Fruit fly (Drosophila melanogaster) S2 (cell line): Measurements from ENCODE around the gene CG8379.

Experiments
- CG8478 ChIP-seq: fragments of >200 bp; optimal IDR thresholded peaks from 2 replicates; lab custom pipeline; 2018
- CTCF ChIP-seq, 2 experiments: fragments of >200 bp; optimal IDR thresholded peaks; 2 replicates each; lab custom pipeline; 2018

DNA sequence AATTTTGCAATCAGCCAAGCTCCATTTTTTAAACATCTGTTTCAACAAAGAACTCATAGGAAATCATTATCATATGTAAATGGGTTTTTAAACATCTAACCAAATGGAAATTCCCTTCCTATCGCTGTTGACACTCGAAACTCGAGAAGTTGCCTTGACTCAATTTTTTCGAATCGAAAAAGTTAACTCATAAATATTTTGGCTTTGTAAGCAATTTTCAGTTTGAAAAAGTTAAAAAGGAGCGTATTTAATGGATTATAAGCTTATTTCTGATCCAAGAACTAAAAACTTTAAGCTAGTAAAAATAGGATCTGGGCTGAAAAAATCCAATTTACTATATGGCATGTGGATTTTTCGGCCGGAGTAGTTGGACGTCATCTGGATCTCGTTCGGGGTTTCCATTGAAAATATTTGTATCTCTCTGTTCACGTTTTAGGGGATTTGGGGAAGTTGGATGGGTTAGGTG lies 11.0 kb upstream of the CG8379 start, which contains the start of gene CG9837:
- TF ChIP-seq CG8478: no peak
- no peak for TF ChIP-seq CTCF (optimal IDR thresholded peaks at IDR 0.05; lab: Kevin White, UChicago)
